Worm (Caenorhabditis elegans): ENCODE results near the gene hda-2.

hda-2 gene

ce11 chrII:8004752-8005151 lies 17.6 kb downstream of the hda-2 start:
- TF ChIP-seq ztf-3 (GFP tag; optimal IDR thresholded peaks at IDR 0.05) (no peak), ztf-22 (GFP tag; optimal IDR thresholded peaks at IDR 0.05) (no peak), repo-1 (tag; optimal IDR thresholded peaks at IDR 0.05) (no peak), nhr-80 (tag; optimal IDR thresholded peaks at IDR 0.05) (peak; percentile 10), ekl-4 (GFP tag; IDR thresholded peaks at IDR 0.05) (no peak)

- TF ChIP-seq cebp-2 (GFP tag; IDR thresholded peaks at IDR 0.05) (no peak), F23B12.7 (tag; optimal IDR thresholded peaks at IDR 0.05; ENCODE audit: insufficient read depth) (no peak), xnd-1 (tag; optimal IDR thresholded peaks at IDR 0.05) (no peak), lsl-1 (GFP tag; optimal IDR thresholded peaks at IDR 0.05) (no peak), K11D2.4 (GFP tag; IDR thresholded peaks at IDR 0.05) (no peak), akir-1 (GFP tag; optimal IDR thresholded peaks at IDR 0.05) (no peak), mel-28 (tag; optimal IDR thresholded peaks at IDR 0.05; ENCODE audit: borderline replicate concordance) (no peak), ceh-27 (GFP tag; optimal IDR thresholded peaks at IDR 0.05) (no peak)
Measured at ce11 chrII:8004157-8004556, 18.2 kb downstream of the hda-2 start, which contains the start of gene pgp-11. Gene pgp-11 (minus strand): TSS chrII:8004257.

- TF ChIP-seq nhr-80 (tag; optimal IDR thresholded peaks at IDR 0.05) (peak; percentile 89), sptf-2 (GFP tag; optimal IDR thresholded peaks at IDR 0.05) (no peak)
Measured at ce11 chrII:8001428-8001827, 20.9 kb downstream of the hda-2 start.

ce11 chrII:7991279-7991678 lies 31.1 kb downstream of the hda-2 start:
- TF ChIP-seq nfyb-1 (GFP tag; IDR thresholded peaks at IDR 0.05): no peak
- TF ChIP-seq lin-54 (GFP tag; optimal IDR thresholded peaks at IDR 0.05): no peak
- TF ChIP-seq B0019.2 (GFP tag; conservative IDR thresholded peaks at IDR 0.05): no peak
- TF ChIP-seq ceh-27 (GFP tag; optimal IDR thresholded peaks at IDR 0.05): no peak
- no peak for TF ChIP-seq hrde-1 (tag; optimal IDR thresholded peaks at IDR 0.05; ENCODE audit: borderline replicate concordance)
- no peak for TF ChIP-seq zfh-2 (GFP tag; conservative IDR thresholded peaks at IDR 0.05)
- no peak for TF ChIP-seq mes-4 (tag; optimal IDR thresholded peaks at IDR 0.05)
- TF ChIP-seq F22D6.2 (tag; optimal IDR thresholded peaks at IDR 0.05): no peak
- no peak for TF ChIP-seq pha-4 (tag; optimal IDR thresholded peaks at IDR 0.05)

ce11 chrII:7990192-7990591 lies 32.2 kb downstream of the hda-2 start:
- TF ChIP-seq D2030.7 (GFP tag; IDR thresholded peaks at IDR 0.05) (no peak), die-1 (tag; optimal IDR thresholded peaks at IDR 0.05) (no peak), ztf-25 (GFP tag; IDR thresholded peaks at IDR 0.05) (no peak), sdz-38 (tag; optimal IDR thresholded peaks at IDR 0.05) (no peak), cebp-1 (GFP tag; IDR thresholded peaks at IDR 0.05) (no peak), cebp-1 (tag; optimal IDR thresholded peaks at IDR 0.05) (no peak), ztf-28 (GFP tag; IDR thresholded peaks at IDR 0.05) (no peak), hmg-1.2 (GFP tag; IDR thresholded peaks at IDR 0.05) (no peak), snpc-1.1 (tag; optimal IDR thresholded peaks at IDR 0.05; ENCODE audit: insufficient read depth) (no peak), let-526 (GFP tag; IDR thresholded peaks at IDR 0.05) (no peak), ztf-22 (GFP tag; optimal IDR thresholded peaks at IDR 0.05) (no peak), K12H6.12 (tag; optimal IDR thresholded peaks at IDR 0.05) (no peak), efl-1 (GFP tag; optimal IDR thresholded peaks at IDR 0.05) (no peak), egl-18 (GFP tag; IDR thresholded peaks at IDR 0.05) (no peak), nhr-80 (tag; optimal IDR thresholded peaks at IDR 0.05) (no peak), hrde-1 (tag; optimal IDR thresholded peaks at IDR 0.05; ENCODE audit: borderline replicate concordance) (no peak), akir-1 (GFP tag; optimal IDR thresholded peaks at IDR 0.05) (no peak), xnd-1 (tag; optimal IDR thresholded peaks at IDR 0.05) (no peak)

All from whole organism, young adult.